Worm (Caenorhabditis elegans) whole organism, midembryonic: ENCODE data around the gene ceh-18.

Experiments used
- T22C8.4 ChIP-seq: fragments of 200-800 bp; sonication (Bioruptor generic); IDR thresholded peaks from 2 replicates; pipeline ENCODE4 v1.3.6; 2022; ENCODE audit warnings: missing genetic modification characterization, missing compliant biosample characterization
- cog-1 ChIP-seq: sonication (generic microtip); optimal IDR thresholded peaks from 2 replicates; lab custom pipeline; 2016; ENCODE audit warnings: missing genetic modification characterization, missing compliant biosample characterization
- flt-1 ChIP-seq: fragments of 200-800 bp; sonication (Bioruptor generic); IDR thresholded peaks from 2 replicates; pipeline ENCODE4 v1.3.6; 2022; ENCODE audit warnings: missing genetic modification characterization, missing compliant biosample characterization
- med-1 ChIP-seq: sonication (generic microtip); optimal IDR thresholded peaks from 2 replicates; lab custom pipeline; 2017; ENCODE audit warnings: missing genetic modification characterization, mild to moderate bottlenecking, missing compliant biosample characterization, antibody characterized with exemption, missing genetic modification reagents; ENCODE audit not compliant: insufficient read depth
- ztf-23 ChIP-seq: fragments of 200-800 bp; sonication (Bioruptor generic); IDR thresholded peaks from 2 replicates; pipeline ENCODE4 v1.3.6; 2022; ENCODE audit warnings: missing genetic modification reagents, missing genetic modification characterization, missing compliant biosample characterization

- TF ChIP-seq med-1 (no peak), cog-1 (tag; lab: Kevin White, UChicago) (no peak), flt-1 (GFP tag; lab: Robert Waterston, UW) (no peak), T22C8.4 (no peak), ztf-23 (GFP tag; lab: Robert Waterston, UW) (no peak)
Measured at ce11 chrX:3858355-3858754, 758 bp upstream of the ceh-18 start.
